Fruit fly (Drosophila melanogaster): ENCODE measurements around the gene Cht11.

Gene Cht11

DNA sequence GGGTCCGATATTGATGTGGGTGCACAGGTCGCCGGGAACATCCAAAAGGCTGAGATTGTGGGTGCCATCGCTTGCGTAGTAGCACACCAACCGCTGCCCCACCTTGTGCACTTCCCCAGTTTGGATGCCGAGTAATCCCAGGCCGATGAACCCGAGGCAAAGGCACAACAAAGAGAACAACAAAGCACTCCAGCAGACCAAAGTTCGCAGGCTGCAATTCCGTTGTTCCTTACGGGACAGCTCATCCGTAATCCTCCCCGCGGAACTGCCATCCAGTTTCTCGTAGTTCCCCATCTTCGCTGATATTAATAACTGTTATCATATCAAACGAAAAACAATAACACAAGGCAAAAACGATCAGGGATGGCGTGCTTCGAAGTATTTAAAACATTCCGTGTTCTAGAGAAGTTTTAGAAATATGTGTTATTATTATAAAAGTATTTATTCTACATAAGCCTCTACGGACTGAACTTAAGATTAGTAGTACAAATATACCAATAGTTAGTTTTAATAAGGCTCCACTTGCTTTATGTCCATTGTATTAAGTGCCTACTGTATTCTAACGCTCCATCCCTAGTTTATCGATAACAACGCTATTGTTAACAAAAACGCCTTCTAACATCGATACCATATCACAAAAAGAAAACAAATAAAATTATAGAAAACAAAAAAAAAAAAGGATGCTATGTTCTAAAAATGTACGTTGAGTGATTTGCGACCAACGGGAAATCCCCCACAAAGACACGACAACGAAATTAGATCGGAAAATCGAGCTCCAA is at the start of gene Cht11, which contains the start of gene CG4558:
Gene Cht11, minus strand, starts transcription at position 340 of the 779 bp plus-strand sequence.
Gene CG4558, plus strand, starts transcription at position 593 of the 779 bp plus-strand sequence.
- peak; percentile 89 for TF ChIP-seq CG1620 (GFP tag; optimal IDR thresholded peaks at IDR 0.05)
- peak; percentile 86 for TF ChIP-seq CG14711 (tag; optimal IDR thresholded peaks at IDR 0.05)
- no peak for TF ChIP-seq cnc (optimal IDR thresholded peaks at IDR 0.05)
- TF ChIP-seq CG11617 (GFP tag; optimal IDR thresholded peaks at IDR 0.05), result peak; percentile 93
- TF ChIP-seq Mnt (GFP tag; optimal IDR thresholded peaks at IDR 0.05), result peak; percentile 84
- TF ChIP-seq CG33017 (tag; optimal IDR thresholded peaks at IDR 0.05), result peak; percentile 76
- TF ChIP-seq Crg-1 (GFP tag; optimal IDR thresholded peaks at IDR 0.05), result peak; percentile 79
- TF ChIP-seq Hr96 (GFP tag; optimal IDR thresholded peaks at IDR 0.05), result peak; percentile 79
- TF ChIP-seq CG7101 (tag; optimal IDR thresholded peaks at IDR 0.05), result peak; percentile 92
- TF ChIP-seq toe (GFP tag; optimal IDR thresholded peaks at IDR 0.05), result peak; percentile 80
- TF ChIP-seq CG7045 (GFP tag; optimal IDR thresholded peaks at IDR 0.05), result peak; percentile 64
- peak; percentile 83 for TF ChIP-seq tj (GFP tag; optimal IDR thresholded peaks at IDR 0.05)
- peak; percentile 45 for TF ChIP-seq Clk (GFP tag; optimal IDR thresholded peaks at IDR 0.05)
- TF ChIP-seq ovo (GFP tag; optimal IDR thresholded peaks at IDR 0.05), result peak; percentile 75
- peak; percentile 88 for TF ChIP-seq CG12768 (GFP tag; optimal IDR thresholded peaks at IDR 0.05)
- peak; percentile 66 for TF ChIP-seq cic (GFP tag; optimal IDR thresholded peaks at IDR 0.05)
- no peak for TF ChIP-seq kay (GFP tag; ENCODE audit: borderline replicate concordance)
- peak; percentile 79 for TF ChIP-seq CG5204 (GFP tag; optimal IDR thresholded peaks at IDR 0.05)
- peak; percentile 93 for TF ChIP-seq bab1 (GFP tag; optimal IDR thresholded peaks at IDR 0.05)
- TF ChIP-seq pad (GFP tag; optimal IDR thresholded peaks at IDR 0.05), result peak; percentile 93

DNA sequence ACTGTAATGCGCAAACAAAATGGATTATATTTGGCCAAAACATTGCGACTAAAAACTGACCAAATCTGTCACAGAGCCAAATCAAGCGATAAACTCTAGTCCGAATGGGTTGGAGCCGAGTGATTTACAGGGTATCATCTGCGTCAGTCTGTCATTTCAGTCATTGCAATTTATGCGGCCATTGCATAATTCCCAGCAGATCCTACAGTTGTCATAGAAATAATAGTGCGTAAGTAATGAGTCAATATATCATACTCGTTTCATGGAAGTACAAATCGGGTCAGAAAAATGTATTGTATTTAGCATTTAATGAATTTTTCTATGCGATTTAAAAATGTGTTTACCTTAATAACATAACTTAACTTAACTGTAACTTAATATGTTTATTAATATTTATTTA is 48.8 kb upstream of the Cht11 start:
- TF ChIP-seq Hr96 (GFP tag; optimal IDR thresholded peaks at IDR 0.05) (no peak), tj (GFP tag; optimal IDR thresholded peaks at IDR 0.05) (no peak), toe (GFP tag; optimal IDR thresholded peaks at IDR 0.05) (no peak)

DNA sequence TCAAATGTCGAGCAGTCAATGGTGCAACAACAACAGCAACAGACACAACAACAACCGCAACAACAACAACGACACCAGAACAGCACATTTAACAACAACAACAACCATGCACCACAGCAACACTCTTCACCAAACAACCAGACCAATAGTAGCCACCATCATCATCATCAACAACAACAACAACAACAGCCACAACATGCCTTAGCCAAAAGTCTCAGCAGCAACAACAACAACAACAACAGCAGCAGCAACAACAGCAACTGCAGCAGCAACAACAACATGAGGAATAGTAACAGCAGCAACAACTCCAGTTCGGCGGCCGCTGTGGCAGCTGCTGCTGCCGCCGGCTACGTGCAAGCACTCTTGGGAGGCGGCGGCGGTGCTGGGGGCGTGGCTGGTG is 27.0 kb upstream of the Cht11 start:
- TF ChIP-seq Crg-1 (GFP tag; optimal IDR thresholded peaks at IDR 0.05), result no peak
- no peak for TF ChIP-seq kay (GFP tag; ENCODE audit: borderline replicate concordance)
- no peak for TF ChIP-seq ovo (GFP tag; optimal IDR thresholded peaks at IDR 0.05)
- TF ChIP-seq tj (GFP tag; optimal IDR thresholded peaks at IDR 0.05), result no peak
- TF ChIP-seq CG1620 (GFP tag; optimal IDR thresholded peaks at IDR 0.05), result no peak
- TF ChIP-seq toe (GFP tag; optimal IDR thresholded peaks at IDR 0.05), result no peak
- TF ChIP-seq Clk (GFP tag; optimal IDR thresholded peaks at IDR 0.05), result no peak
- no peak for TF ChIP-seq cic (GFP tag; optimal IDR thresholded peaks at IDR 0.05)
- no peak for TF ChIP-seq Mnt (GFP tag; optimal IDR thresholded peaks at IDR 0.05)
- no peak for TF ChIP-seq CG7045 (GFP tag; optimal IDR thresholded peaks at IDR 0.05)
- no peak for TF ChIP-seq bab1 (GFP tag; optimal IDR thresholded peaks at IDR 0.05)
- no peak for TF ChIP-seq CG12768 (GFP tag; optimal IDR thresholded peaks at IDR 0.05)
- TF ChIP-seq CG5204 (GFP tag; optimal IDR thresholded peaks at IDR 0.05), result no peak
- TF ChIP-seq cnc (optimal IDR thresholded peaks at IDR 0.05), result no peak
- no peak for TF ChIP-seq CG14711 (tag; optimal IDR thresholded peaks at IDR 0.05)
- TF ChIP-seq CG7101 (tag; optimal IDR thresholded peaks at IDR 0.05), result no peak
- no peak for TF ChIP-seq CG33017 (tag; optimal IDR thresholded peaks at IDR 0.05)
- no peak for TF ChIP-seq CG11617 (GFP tag; optimal IDR thresholded peaks at IDR 0.05)
- no peak for TF ChIP-seq pad (GFP tag; optimal IDR thresholded peaks at IDR 0.05)
- TF ChIP-seq Hr96 (GFP tag; optimal IDR thresholded peaks at IDR 0.05), result no peak

DNA sequence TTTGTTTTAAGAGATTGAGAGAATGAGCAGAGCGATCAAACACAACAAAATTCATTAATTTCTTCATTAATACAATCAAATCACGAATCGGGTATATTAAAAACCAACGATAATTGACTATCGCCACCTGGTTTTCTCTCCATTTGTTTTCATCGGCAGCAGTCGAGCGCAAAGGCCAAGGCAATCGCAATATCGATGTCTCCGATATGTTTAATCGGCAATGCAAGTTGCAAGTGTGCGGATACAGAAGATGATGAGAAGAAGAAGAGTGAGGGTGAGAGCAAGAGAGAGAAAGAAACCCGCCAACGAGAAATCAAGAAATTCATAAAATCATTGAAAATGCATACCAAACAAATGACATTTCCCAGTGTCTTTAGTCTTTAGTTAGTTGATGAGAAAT is 26.5 kb upstream of the Cht11 start:
- TF ChIP-seq CG7101 (tag; optimal IDR thresholded peaks at IDR 0.05), result no peak
- TF ChIP-seq bab1 (GFP tag; optimal IDR thresholded peaks at IDR 0.05), result peak; percentile 40
- TF ChIP-seq cnc (optimal IDR thresholded peaks at IDR 0.05), result no peak
- no peak for TF ChIP-seq CG14711 (tag; optimal IDR thresholded peaks at IDR 0.05)

DNA sequence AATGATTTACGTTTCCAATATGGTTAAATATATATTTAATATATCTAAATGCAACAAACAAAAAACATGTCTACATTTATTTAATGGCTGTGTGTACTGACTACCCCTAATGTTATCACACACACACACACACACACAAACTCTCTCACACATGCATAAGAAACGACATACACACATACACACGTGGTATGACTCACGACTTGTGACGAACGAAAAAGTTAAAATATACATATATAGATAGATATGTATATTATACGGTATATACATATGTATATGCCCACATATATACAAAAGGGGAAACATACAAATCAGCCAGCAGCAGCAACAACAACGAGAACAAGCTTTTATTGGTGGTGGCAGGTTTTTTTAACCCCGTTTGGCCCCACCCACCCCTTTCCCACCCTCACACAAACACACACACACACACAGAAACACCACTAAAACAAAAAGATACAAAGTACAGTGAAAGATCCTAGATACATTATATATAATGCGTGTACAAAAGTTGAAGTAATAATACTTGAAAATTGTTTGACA is 25.7 kb upstream of the Cht11 start:
- TF ChIP-seq CG33017 (tag; optimal IDR thresholded peaks at IDR 0.05), result peak; percentile 37
- peak; percentile 2 for TF ChIP-seq tj (GFP tag; optimal IDR thresholded peaks at IDR 0.05)
- peak; percentile 10 for TF ChIP-seq CG7101 (tag; optimal IDR thresholded peaks at IDR 0.05)
- TF ChIP-seq kay (GFP tag; ENCODE audit: borderline replicate concordance), result peak; percentile 37
- peak; percentile 85 for TF ChIP-seq pad (GFP tag; optimal IDR thresholded peaks at IDR 0.05)
- TF ChIP-seq Mnt (GFP tag; optimal IDR thresholded peaks at IDR 0.05), result no peak

DNA sequence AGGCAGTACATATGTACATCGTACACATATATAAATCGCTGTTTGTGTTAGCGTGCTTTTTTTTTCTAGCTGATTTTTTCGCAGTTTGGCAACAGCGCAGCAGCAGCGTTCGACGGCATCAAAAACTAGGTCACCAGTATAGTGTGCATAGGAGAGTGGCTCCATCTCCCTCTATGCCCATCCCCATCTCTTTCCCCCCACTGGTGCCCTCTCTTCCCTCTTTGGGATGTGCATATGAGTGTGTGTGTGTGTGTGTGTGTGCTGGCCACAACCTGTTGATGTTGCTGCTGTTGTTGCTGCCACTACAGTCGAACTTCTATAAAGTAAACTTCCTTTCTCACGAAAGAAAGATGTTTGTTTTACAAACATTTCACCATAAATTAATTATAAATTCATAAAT is 22.4 kb upstream of the Cht11 start:
- no peak for TF ChIP-seq pad (GFP tag; optimal IDR thresholded peaks at IDR 0.05)
- TF ChIP-seq cnc (optimal IDR thresholded peaks at IDR 0.05), result no peak
- no peak for TF ChIP-seq bab1 (GFP tag; optimal IDR thresholded peaks at IDR 0.05)
- TF ChIP-seq kay (GFP tag; ENCODE audit: borderline replicate concordance), result no peak
- TF ChIP-seq cic (GFP tag; optimal IDR thresholded peaks at IDR 0.05), result no peak
- TF ChIP-seq CG14711 (tag; optimal IDR thresholded peaks at IDR 0.05), result no peak
- no peak for TF ChIP-seq ovo (GFP tag; optimal IDR thresholded peaks at IDR 0.05)
- TF ChIP-seq CG33017 (tag; optimal IDR thresholded peaks at IDR 0.05), result no peak

Measured in whole organism, adult.